Worm (Caenorhabditis elegans) whole organism, midembryonic: ENCODE data around the gene ace-3.

Experiments used
- T22C8.4 ChIP-seq: fragments of 200-800 bp; sonication (Bioruptor generic); IDR thresholded peaks from 2 replicates; pipeline ENCODE4 v1.3.6; 2022; ENCODE audit warnings: missing genetic modification characterization, missing compliant biosample characterization
- flt-1 ChIP-seq: fragments of 200-800 bp; sonication (Bioruptor generic); IDR thresholded peaks from 2 replicates; pipeline ENCODE4 v1.3.6; 2022; ENCODE audit warnings: missing genetic modification characterization, missing compliant biosample characterization
- klf-2 ChIP-seq: fragments of 200-800 bp; sonication (Bioruptor generic); conservative IDR thresholded peaks from 2 replicates; pipeline ENCODE4 v1.3.6; 2022; ENCODE audit warnings: missing genetic modification reagents, missing genetic modification characterization, missing compliant biosample characterization

DNA sequence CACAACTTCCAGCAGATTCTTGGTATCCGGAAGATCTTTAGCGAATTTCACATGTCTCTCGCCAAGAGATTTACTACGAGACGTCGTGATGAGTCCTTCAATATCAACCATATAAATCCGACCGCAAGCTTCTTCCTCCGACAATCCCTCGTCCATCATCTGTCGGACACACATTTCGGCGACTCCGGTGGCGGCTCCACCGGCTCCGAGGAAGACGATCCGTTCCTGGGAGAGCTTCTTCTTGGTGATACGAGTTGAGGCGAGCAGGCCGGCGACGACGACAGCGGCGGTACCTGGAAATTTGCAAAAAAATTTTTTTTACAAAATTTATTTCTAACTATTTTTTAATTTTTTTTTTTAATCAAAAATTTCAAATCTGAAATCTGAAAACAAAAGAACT, 24.6 kb downstream of the ace-3 start:
- TF ChIP-seq flt-1 (GFP tag; lab: Robert Waterston, UW), result no peak
- no peak for TF ChIP-seq T22C8.4 (GFP tag; lab: Robert Waterston, UW)
- TF ChIP-seq klf-2, result no peak
